Fruit fly (Drosophila melanogaster): ENCODE results near the gene CG32591.

The CG32591 gene

DNA sequence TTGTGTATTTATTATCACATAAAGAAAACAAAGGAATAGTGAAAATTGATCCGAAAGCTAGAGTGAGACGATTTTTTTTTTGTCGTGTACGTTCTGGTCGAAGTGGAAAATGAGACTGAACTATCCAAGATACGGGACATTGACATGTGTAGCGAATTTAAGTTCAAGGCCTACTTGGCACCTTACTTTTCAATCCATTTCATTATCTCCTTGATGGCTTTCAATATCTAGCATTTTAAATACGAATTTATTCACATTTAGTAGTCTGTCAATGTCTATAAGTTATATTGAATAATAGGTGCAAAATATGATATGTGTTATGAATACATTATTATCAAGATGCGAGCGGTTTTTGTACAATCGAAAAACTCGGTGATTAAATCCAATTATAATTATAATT lies at the start of gene CG32591:
CG32591 (minus strand) TSS at position 101 of the 400 bp plus-strand sequence.
- no peak for TF ChIP-seq gl (tag; optimal IDR thresholded peaks at IDR 0.05)
- no peak for TF ChIP-seq Pif1A (GFP tag; optimal IDR thresholded peaks at IDR 0.05)
- no peak for TF ChIP-seq CG32121 (GFP tag; IDR thresholded peaks at IDR 0.05)
- TF ChIP-seq Ets98B (GFP tag; IDR thresholded peaks at IDR 0.05), result no peak
- TF ChIP-seq D1 (tag; optimal IDR thresholded peaks at IDR 0.05), result no peak
- TF ChIP-seq CG10348 (GFP tag; IDR thresholded peaks at IDR 0.05), result no peak
- no peak for TF ChIP-seq CG13204 (GFP tag; optimal IDR thresholded peaks at IDR 0.05)
- no peak for TF ChIP-seq fd96Ca (GFP tag; IDR thresholded peaks at IDR 0.05)
- TF ChIP-seq CG14655 (GFP tag; optimal IDR thresholded peaks at IDR 0.05), result no peak
- no peak for TF ChIP-seq CG9948 (tag; optimal IDR thresholded peaks at IDR 0.05)

DNA sequence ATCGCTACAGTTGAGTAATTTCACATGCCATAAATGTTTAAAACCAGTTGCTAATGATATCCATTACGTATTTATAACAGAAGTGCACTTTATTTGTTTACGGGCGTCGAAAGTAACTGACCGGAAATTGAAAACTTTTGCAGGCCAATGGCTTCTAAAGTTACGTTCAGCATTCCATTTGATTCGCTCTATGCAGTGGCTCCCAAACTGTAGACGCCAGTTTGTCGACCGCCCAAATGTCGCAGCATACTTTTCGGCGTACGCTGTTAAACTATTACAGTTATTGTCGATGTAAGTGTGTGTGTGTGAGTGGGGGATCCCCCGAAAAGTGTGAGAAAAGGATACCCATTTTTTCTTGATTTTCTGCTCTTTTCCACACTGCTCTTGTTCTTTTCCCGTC lies 32.1 kb upstream of the CG32591 start:
- TF ChIP-seq fd96Ca (GFP tag; IDR thresholded peaks at IDR 0.05), result no peak

DNA sequence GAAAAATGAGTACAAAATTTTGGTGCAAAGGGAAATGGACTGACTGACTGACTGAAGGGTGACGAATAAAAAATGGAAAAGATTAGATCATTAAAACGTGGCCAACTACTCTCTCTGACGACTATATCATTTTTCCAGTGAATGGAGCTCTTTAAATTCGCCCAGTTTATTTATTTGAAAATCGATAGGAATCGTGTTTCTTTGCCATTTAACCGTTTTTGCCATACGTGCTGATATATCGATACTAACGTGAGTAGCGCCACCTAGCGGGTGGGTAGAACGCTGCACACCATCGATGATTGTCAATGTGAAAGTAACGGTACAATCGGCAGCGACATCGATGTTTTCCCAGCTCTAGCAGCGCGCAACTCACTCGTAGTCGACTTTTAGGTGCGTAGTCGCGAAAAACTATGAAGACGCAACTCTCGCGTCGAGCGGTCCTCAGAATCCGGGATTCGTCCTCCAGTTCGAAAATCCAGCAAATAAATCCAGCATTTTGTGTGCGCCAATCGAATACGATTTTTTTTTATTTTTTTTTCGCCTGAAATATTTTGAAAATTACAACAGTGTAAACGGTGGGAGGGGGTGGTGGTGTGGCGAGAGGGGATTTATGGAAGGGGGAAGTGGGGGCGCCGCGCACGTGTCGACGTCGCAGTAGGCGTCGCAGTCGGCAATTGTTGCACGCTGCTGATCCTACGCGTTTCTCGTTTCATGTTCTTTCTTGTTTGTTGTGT lies 26.5 kb upstream of the CG32591 start, which contains the start of the genes CG9030 and eag:
CG9030 (minus strand) TSS at position 51 of the 734 bp plus-strand sequence.
eag (plus strand) TSS at position 428 of the 734 bp plus-strand sequence.
- no peak for TF ChIP-seq rn (GFP tag; IDR thresholded peaks at IDR 0.05)
- no peak for TF ChIP-seq Pif1A (GFP tag; optimal IDR thresholded peaks at IDR 0.05)
- TF ChIP-seq CG8159 (tag; optimal IDR thresholded peaks at IDR 0.05), result no peak
- TF ChIP-seq gl (tag; optimal IDR thresholded peaks at IDR 0.05), result no peak
- TF ChIP-seq CG13204 (GFP tag; optimal IDR thresholded peaks at IDR 0.05), result no peak
- TF ChIP-seq Pif1B (GFP tag; optimal IDR thresholded peaks at IDR 0.05), result no peak
- TF ChIP-seq Snoo (tag; optimal IDR thresholded peaks at IDR 0.05), result no peak
- TF ChIP-seq CG17806 (tag; optimal IDR thresholded peaks at IDR 0.05), result no peak
- TF ChIP-seq CG4496 (GFP tag; IDR thresholded peaks at IDR 0.05), result no peak
- TF ChIP-seq CG14655 (GFP tag; optimal IDR thresholded peaks at IDR 0.05), result no peak
- no peak for TF ChIP-seq EcR (GFP tag; optimal IDR thresholded peaks at IDR 0.05)
- TF ChIP-seq Ets98B (GFP tag; IDR thresholded peaks at IDR 0.05), result no peak
- no peak for TF ChIP-seq D1 (tag; optimal IDR thresholded peaks at IDR 0.05)
- TF ChIP-seq CG10348 (GFP tag; IDR thresholded peaks at IDR 0.05), result no peak
- TF ChIP-seq CG9948 (tag; optimal IDR thresholded peaks at IDR 0.05), result no peak
- TF ChIP-seq CG8301 (tag; optimal IDR thresholded peaks at IDR 0.05), result no peak

DNA sequence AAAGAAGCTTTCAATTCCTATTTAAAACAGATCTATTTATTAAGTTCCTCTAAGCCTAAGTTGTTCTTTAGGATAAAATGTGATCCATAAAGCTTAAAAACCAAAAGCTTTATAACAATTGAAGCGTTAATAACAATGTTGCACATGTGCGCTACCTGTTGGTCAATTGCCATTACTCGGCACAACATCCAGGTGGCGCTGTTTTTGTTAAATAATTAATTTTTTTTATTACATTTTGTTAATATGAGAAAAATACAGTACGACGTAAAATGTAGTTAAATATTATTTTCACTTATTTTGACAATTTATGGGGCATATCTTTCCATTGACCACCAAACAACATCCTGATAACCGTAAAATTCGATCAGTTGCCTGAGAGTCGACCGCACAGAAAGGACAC lies 25.2 kb upstream of the CG32591 start:
- TF ChIP-seq CG12605 (GFP tag; IDR thresholded peaks at IDR 0.05), result no peak
- TF ChIP-seq CG17806 (tag; optimal IDR thresholded peaks at IDR 0.05), result no peak
- no peak for TF ChIP-seq CG13204 (GFP tag; optimal IDR thresholded peaks at IDR 0.05)
- TF ChIP-seq CG32121 (GFP tag; IDR thresholded peaks at IDR 0.05), result no peak

DNA sequence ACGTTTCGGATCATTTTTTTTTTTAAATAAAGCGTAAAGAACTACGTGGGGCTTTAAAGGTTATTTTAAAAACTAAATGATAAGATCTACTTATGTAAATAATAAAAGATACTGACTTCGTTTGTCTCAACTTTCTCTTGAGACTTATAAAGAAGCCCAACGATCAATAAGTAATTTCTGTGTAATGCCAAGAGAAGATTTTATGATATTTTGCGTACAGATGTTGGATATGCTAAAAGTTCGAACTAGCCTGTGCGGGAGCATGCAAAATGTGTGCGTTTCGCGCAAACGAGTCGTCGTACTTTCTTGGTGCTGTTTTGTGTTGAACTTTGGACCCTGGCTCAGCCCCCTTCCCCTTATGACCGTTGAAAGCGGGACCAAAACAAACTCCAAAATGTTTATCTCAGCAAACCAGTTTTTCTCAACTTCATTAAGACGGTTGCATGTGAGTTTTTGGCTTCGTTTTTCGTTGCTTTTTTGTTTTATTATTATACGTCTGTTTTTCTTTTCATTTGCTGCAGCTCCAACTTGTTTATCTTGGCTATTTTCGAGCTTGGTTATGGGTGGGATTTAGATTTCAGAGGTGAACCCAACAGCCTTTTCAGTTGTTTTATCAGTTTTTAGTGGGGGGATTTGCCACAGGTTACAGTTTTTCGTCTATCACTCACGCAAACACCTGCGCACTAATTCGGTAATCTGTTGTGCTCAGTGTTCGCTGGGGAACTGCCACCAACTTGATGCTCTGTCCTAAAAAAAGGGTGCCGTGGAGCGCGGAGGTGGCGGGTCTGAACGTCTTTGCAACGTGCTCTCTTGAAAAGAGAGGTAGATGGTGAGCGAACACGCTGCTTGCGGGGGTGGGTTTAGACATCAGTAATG lies 24.3 kb upstream of the CG32591 start, which contains the start of gene pdgy:
pdgy (minus strand) TSS at position 688 of the 876 bp plus-strand sequence.
- TF ChIP-seq CG32121 (GFP tag; IDR thresholded peaks at IDR 0.05) (peak; percentile 68; the same call in 1 of the 2 replicates), gl (tag; optimal IDR thresholded peaks at IDR 0.05) (peak; percentile 98), CG4496 (GFP tag; IDR thresholded peaks at IDR 0.05) (peak; percentile 84), Pif1A (GFP tag; optimal IDR thresholded peaks at IDR 0.05) (peak; percentile 92), CG14655 (GFP tag; optimal IDR thresholded peaks at IDR 0.05) (peak; percentile 46), Ets98B (GFP tag; IDR thresholded peaks at IDR 0.05) (peak; percentile 88), Snoo (tag; optimal IDR thresholded peaks at IDR 0.05) (peak; percentile 76), Pif1B (GFP tag; optimal IDR thresholded peaks at IDR 0.05) (peak; percentile 90), CG8301 (tag; optimal IDR thresholded peaks at IDR 0.05) (peak; percentile 53), CG34367 (tag; optimal IDR thresholded peaks at IDR 0.05) (peak; percentile 77), fd96Ca (GFP tag; IDR thresholded peaks at IDR 0.05) (peak; percentile 85), EcR (GFP tag; optimal IDR thresholded peaks at IDR 0.05) (peak; percentile 77), CG13204 (GFP tag; optimal IDR thresholded peaks at IDR 0.05) (peak; percentile 96), rn (GFP tag; IDR thresholded peaks at IDR 0.05) (peak; percentile 22; the same call in 1 of the 2 replicates), CG9948 (tag; optimal IDR thresholded peaks at IDR 0.05) (peak; percentile 10), CG12605 (GFP tag; IDR thresholded peaks at IDR 0.05) (peak; percentile 91), CG10348 (GFP tag; IDR thresholded peaks at IDR 0.05) (no peak), CG15710 (tag; optimal IDR thresholded peaks at IDR 0.05) (peak; percentile 46), CG17806 (tag; optimal IDR thresholded peaks at IDR 0.05) (peak; percentile 29), D1 (tag; optimal IDR thresholded peaks at IDR 0.05) (no peak), CG8159 (tag; optimal IDR thresholded peaks at IDR 0.05) (no peak)
